Fruit fly (Drosophila melanogaster): ENCODE data around the gene Dtd.

Dtd gene

DNA sequence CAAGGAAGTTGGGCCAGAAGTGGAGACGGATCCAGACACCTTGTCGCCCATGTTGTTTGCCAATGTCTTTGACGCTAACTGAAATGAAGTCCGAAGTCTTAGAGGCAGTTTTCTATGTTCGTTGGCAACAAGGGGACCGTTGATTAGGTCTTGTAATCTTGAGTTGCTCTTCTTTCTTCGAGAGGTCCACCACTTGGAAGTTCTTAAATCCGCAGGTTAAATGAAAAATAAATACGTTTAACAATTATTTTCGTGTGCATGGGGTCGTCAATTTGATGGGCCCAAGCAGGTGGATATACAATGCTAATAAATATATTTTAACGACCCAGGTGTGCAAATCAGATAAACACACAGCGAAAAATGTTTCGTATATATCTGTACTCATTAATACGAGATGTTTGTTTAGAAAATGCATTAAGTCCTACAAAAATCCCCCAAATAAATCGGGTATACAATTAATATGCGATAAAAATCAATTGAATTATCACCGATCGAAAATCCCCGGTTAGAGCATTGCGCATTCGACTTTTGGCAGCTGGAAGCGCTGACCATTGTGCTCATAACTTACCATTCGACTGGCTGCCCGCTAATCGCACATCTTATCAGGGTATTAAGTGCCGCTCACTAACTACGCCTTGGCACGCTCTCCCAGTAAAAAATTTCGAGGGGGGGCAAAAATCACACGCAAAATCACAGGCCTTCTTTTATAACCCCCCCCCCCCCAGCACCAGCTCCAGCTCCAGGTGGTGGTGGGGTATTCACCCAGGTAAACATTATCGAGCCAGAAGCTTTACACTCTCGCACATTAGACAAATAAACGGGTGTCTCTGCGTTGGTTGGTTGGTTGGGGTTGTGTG lies 30.9 kb downstream of the Dtd start, which contains the start of gene PGRP-LB (continued):
- TF ChIP-seq tna (GFP tag; IDR thresholded peaks at IDR 0.05; ENCODE audit: partially characterized antibody) (no peak), CG4730 (GFP tag; IDR thresholded peaks at IDR 0.05) (no peak), hb (GFP tag; IDR thresholded peaks at IDR 0.05; ENCODE audit: partially characterized antibody) (no peak), pan (optimal IDR thresholded peaks at IDR 0.05) (no peak), pan (GFP tag; optimal IDR thresholded peaks at IDR 0.05 in 1 of 2, IDR thresholded peaks at IDR 0.05 in 1 of 2) (peak in 1 of 2 experiments; percentile 40), CG33557 (GFP tag; optimal IDR thresholded peaks at IDR 0.05) (no peak), CG4404 (GFP tag; IDR thresholded peaks at IDR 0.05) (no peak), sisA (GFP tag; IDR thresholded peaks at IDR 0.05) (no peak), NK7.1 (GFP tag; optimal IDR thresholded peaks at IDR 0.05) (no peak), stc (GFP tag; IDR thresholded peaks at IDR 0.05) (no peak), CG11398 (GFP tag; optimal IDR thresholded peaks at IDR 0.05) (no peak), CG34422 (GFP tag; IDR thresholded peaks at IDR 0.05) (no peak), CG33213 (GFP tag; optimal IDR thresholded peaks at IDR 0.05) (no peak), Ssrp (tag; optimal IDR thresholded peaks at IDR 0.05) (no peak), dan (GFP tag; IDR thresholded peaks at IDR 0.05) (no peak), CG1602 (GFP tag; optimal IDR thresholded peaks at IDR 0.05) (no peak), emc (GFP tag; optimal IDR thresholded peaks at IDR 0.05) (no peak), Ets65A (GFP tag) (peak; percentile 91), yki (optimal IDR thresholded peaks at IDR 0.05) (no peak), CG8924 (tag; optimal IDR thresholded peaks at IDR 0.05) (no peak), ase (GFP tag; IDR thresholded peaks at IDR 0.05) (no peak), zf30C (GFP tag; optimal IDR thresholded peaks at IDR 0.05) (no peak), Poxn (GFP tag; IDR thresholded peaks at IDR 0.05) (no peak), Jarid2 (GFP tag; optimal IDR thresholded peaks at IDR 0.05) (no peak), grn (GFP tag; optimal IDR thresholded peaks at IDR 0.05) (peak; percentile 51), CG10654 (GFP tag; optimal IDR thresholded peaks at IDR 0.05) (no peak), usp (GFP tag; optimal IDR thresholded peaks at IDR 0.05) (no peak), al (GFP tag; IDR thresholded peaks at IDR 0.05) (no peak), exex (tag; optimal IDR thresholded peaks at IDR 0.05) (no peak), CG3995 (GFP tag; optimal IDR thresholded peaks at IDR 0.05) (peak; percentile 43), CG6254 (GFP tag; optimal IDR thresholded peaks at IDR 0.05) (no peak), CG1024 (GFP tag; IDR thresholded peaks at IDR 0.05) (no peak), gro (GFP tag; optimal IDR thresholded peaks at IDR 0.05) (no peak), fru (optimal IDR thresholded peaks at IDR 0.05) (no peak), CG18011 (GFP tag; optimal IDR thresholded peaks at IDR 0.05) (no peak), psq (GFP tag; optimal IDR thresholded peaks at IDR 0.05) (no peak), lbe (GFP tag; optimal IDR thresholded peaks at IDR 0.05) (no peak), Atf6 (GFP tag; IDR thresholded peaks at IDR 0.05) (no peak), CG5245 (GFP tag; optimal IDR thresholded peaks at IDR 0.05) (no peak), CG12104 (GFP tag; optimal IDR thresholded peaks at IDR 0.05) (no peak), knrl (GFP tag; IDR thresholded peaks at IDR 0.05; ENCODE audit: partially characterized antibody) (no peak), HLH3B (GFP tag; IDR thresholded peaks at IDR 0.05) (no peak), CG8944 (GFP tag; optimal IDR thresholded peaks at IDR 0.05) (no peak), tgo (GFP tag; IDR thresholded peaks at IDR 0.05) (no peak), CG11504 (tag; optimal IDR thresholded peaks at IDR 0.05) (peak; percentile 45), CG12219 (GFP tag; optimal IDR thresholded peaks at IDR 0.05) (no peak), Sin3A (optimal IDR thresholded peaks at IDR 0.05) (no peak), Neu2 (GFP tag; optimal IDR thresholded peaks at IDR 0.05; ENCODE audit: borderline replicate concordance) (no peak), CG9932 (GFP tag; IDR thresholded peaks at IDR 0.05) (peak; percentile 35; the same call in 1 of the 2 replicates), CG3726 (GFP tag; IDR thresholded peaks at IDR 0.05) (no peak), CG13296 (GFP tag; optimal IDR thresholded peaks at IDR 0.05) (no peak), E2f1 (GFP tag; IDR thresholded peaks at IDR 0.05) (0 out of 2 replicates have a peak, but pooled peaks have one; percentile 22)

Measured in whole organism, embryonic.